Fruit fly (Drosophila melanogaster) whole organism: ENCODE measurements around the gene Fer3.

Source experiments
- pan ChIP-seq: fragments of >200 bp; optimal IDR thresholded peaks from 2 replicates; lab custom pipeline; 2017
- usp ChIP-seq: fragments of >200 bp; optimal IDR thresholded peaks from 2 replicates; lab custom pipeline; 2017; ENCODE audit warnings: missing biosample characterization, missing genetic modification characterization, mixed read lengths

dm6 chr3R:11657786-11658193, 36.3 kb downstream of the Fer3 start:
- TF ChIP-seq pan = no peak
- no peak for TF ChIP-seq usp (GFP tag; lab: Kevin White, UChicago)
